Worm (Caenorhabditis elegans): ENCODE results near the gene unc-116.

DNA sequence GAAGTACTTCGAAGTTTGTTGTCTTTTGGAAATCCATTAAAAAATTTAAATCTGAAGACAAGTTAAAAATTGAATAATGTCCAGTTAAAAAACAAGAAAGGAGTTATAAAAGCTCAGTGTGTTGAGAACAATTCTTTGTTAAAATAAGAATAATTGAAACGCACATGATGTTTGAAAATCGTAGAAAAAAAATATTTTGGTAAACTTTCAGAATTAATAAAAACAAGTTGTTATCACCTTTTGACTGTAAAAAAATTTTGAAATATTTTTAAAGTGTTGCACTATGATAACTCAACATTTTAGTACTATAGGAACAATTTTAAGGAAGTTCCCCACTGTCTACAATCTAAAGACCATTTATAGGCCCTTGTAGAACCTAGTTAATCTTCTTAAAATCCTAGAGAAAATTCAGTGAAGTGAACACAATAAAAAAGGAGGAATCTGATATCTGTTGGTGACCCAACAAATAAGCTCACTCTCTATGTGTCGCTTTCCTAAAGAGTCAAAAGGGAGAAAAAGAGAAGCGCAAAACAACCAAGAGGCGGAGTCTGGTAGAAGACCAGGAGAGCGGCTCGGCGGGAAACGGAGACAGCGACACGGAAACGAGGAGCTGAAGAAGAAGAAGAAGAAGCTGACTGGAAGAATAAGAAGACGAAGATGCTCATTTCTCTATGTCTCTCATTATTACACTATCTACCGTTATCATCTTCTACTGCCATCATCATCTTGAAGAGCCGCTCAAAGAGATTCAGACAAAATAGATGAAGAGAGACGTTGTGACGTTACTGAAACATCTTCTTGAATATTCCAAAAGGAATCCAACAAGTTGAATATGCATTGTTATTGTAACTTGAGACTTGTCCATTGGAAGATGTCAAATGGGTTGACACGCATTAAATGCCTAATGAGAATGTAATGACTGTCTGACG, 39.7 kb upstream of the unc-116 start, which contains the start of gene ZK353.10:
- no peak for TF ChIP-seq blmp-1 (tag; optimal IDR thresholded peaks at IDR 0.05; ENCODE audit: insufficient read depth)
- no peak for TF ChIP-seq skn-1 (tag; optimal IDR thresholded peaks at IDR 0.05)
- no peak for TF ChIP-seq mdl-1 (tag; optimal IDR thresholded peaks at IDR 0.05)
- TF ChIP-seq nhr-25 (tag; optimal IDR thresholded peaks at IDR 0.05) = no peak
- TF ChIP-seq nhr-129 (tag; optimal IDR thresholded peaks at IDR 0.05) = no peak
- TF ChIP-seq lin-39 (tag; optimal IDR thresholded peaks at IDR 0.05) = no peak
- TF ChIP-seq elt-1 (tag; optimal IDR thresholded peaks at IDR 0.05) = no peak
- no peak for TF ChIP-seq nhr-77 (tag; optimal IDR thresholded peaks at IDR 0.05)
- peak; percentile 73 for TF ChIP-seq unc-55 (GFP tag; optimal IDR thresholded peaks at IDR 0.05)
- TF ChIP-seq nhr-237 (tag; optimal IDR thresholded peaks at IDR 0.05) = no peak
- TF ChIP-seq mab-5 (tag; optimal IDR thresholded peaks at IDR 0.05) = no peak

All from whole organism, L2 larva.